Fruit fly (Drosophila melanogaster): Measurements from ENCODE around the gene CG33635.

Gene CG33635

dm6 chr2L:165253-165890 is 6.9 kb upstream of the CG33635 start:
- no peak for TF ChIP-seq noc (tag; optimal IDR thresholded peaks at IDR 0.05)

dm6 chr2L:163229-163628 is 4.8 kb upstream of the CG33635 start:
- TF ChIP-seq noc (tag; optimal IDR thresholded peaks at IDR 0.05) = peak; percentile 12

dm6 chr2L:162208-162607 is 3.7 kb upstream of the CG33635 start:
- no peak for TF ChIP-seq noc (tag; optimal IDR thresholded peaks at IDR 0.05)

dm6 chr2L:161453-162175 is 3.1 kb upstream of the CG33635 start:
- peak; percentile 39 for TF ChIP-seq noc (tag; optimal IDR thresholded peaks at IDR 0.05)

- peak; percentile 77 for TF ChIP-seq noc (tag; optimal IDR thresholded peaks at IDR 0.05)
Measured at dm6 chr2L:160581-161452, 2.4 kb upstream of the CG33635 start.

dm6 chr2L:155994-156393 is 2.5 kb downstream of the CG33635 start, which contains the start of gene CG3436:
CG3436 (plus strand) TSS chr2L:156029.
- TF ChIP-seq noc (tag; optimal IDR thresholded peaks at IDR 0.05) = no peak

- TF ChIP-seq noc (tag; optimal IDR thresholded peaks at IDR 0.05) = no peak
Measured at dm6 chr2L:155215-155712, 3.2 kb downstream of the CG33635 start, which contains the start of gene Pus10. Pus10 (minus strand) TSS chr2L:155305.

dm6 chr2L:153142-153541 is 5.3 kb downstream of the CG33635 start, which contains the start of gene CG42399:
CG42399 (minus strand) TSS chr2L:153300.
- TF ChIP-seq noc (tag; optimal IDR thresholded peaks at IDR 0.05) = no peak

dm6 chr2L:146503-146902 is 12.0 kb downstream of the CG33635 start:
- no peak for TF ChIP-seq noc (tag; optimal IDR thresholded peaks at IDR 0.05)

dm6 chr2L:143088-143487 is 15.4 kb downstream of the CG33635 start, which contains the start of the genes CG31974 and CG11454:
CG31974 (minus strand) TSS chr2L:143091.
CG11454 (plus strand) TSS chr2L:143323.
- TF ChIP-seq noc (tag; optimal IDR thresholded peaks at IDR 0.05) = no peak

dm6 chr2L:140849-141248 is 17.6 kb downstream of the CG33635 start, which contains the start of the genes CG31975 and ovm:
CG31975 (minus strand) TSS chr2L:140992.
ovm (minus strand) TSS chr2L:140992.
- peak; percentile 10 for TF ChIP-seq noc (tag; optimal IDR thresholded peaks at IDR 0.05)

- TF ChIP-seq noc (tag; optimal IDR thresholded peaks at IDR 0.05) = peak; percentile 12
Measured at dm6 chr2L:139610-140009, 18.9 kb downstream of the CG33635 start.

dm6 chr2L:138063-138462 is 20.4 kb downstream of the CG33635 start:
- no peak for TF ChIP-seq noc (tag; optimal IDR thresholded peaks at IDR 0.05)

dm6 chr2L:136747-137709 is 21.4 kb downstream of the CG33635 start:
- peak; percentile 90 for TF ChIP-seq noc (tag; optimal IDR thresholded peaks at IDR 0.05)

dm6 chr2L:136131-136426 is 22.4 kb downstream of the CG33635 start:
- peak; percentile 35 for TF ChIP-seq noc (tag; optimal IDR thresholded peaks at IDR 0.05)

Measured in whole organism, larva.